Fruit fly (Drosophila melanogaster): ENCODE results near the gene Mis12.

- TF ChIP-seq psq (GFP tag; optimal IDR thresholded peaks at IDR 0.05) = peak; percentile 83
- TF ChIP-seq Abd-B (GFP tag; optimal IDR thresholded peaks at IDR 0.05) = no peak
Measured at dm6 chr3L:6955254-6956229, 13.3 kb downstream of the Mis12 start, which contains the start of the genes CG10077 and CG9948.

All from whole organism, wandering third instar larva.